Fruit fly (Drosophila melanogaster): ENCODE results near the gene CG9922.
A peak's percentile ranks its signal among the peaks of the same experiment; 100 is the strongest.

CG9922 gene

DNA sequence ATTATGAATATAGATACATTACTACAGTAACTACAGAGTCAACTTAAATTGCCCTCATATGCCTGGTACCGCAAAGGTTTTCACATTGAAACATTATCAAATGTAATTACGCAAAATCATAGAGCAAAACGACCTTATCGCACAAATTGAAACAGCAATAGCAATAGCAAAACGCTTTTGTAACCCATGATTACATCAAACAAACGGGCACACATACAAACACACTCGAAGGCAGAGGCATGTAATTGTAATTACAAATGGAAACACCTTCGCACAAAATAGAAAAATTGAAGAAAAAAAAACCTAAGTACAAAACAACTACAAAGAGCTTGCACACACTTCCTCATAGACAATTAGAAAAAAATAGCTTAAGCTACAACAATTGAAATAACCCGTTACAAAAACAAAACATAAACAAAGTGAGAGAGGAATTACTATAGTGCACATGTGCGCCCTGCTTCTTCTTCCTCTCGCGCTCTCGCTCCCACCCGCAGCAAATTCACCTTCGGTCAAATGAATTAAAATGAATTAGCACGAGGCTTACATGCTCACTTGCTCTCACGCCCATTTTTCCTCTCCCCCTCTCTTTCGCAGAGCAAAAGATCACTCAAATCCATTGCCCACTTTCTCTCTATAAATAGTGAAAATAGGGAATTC lies 15.7 kb downstream of the CG9922 start (continued):
- no peak for TF ChIP-seq CG8290 (GFP tag; optimal IDR thresholded peaks at IDR 0.05)
- TF ChIP-seq CG8290 (tag; optimal IDR thresholded peaks at IDR 0.05) = peak in 1 of 2 experiments; percentile 12
- TF ChIP-seq CG13287 (GFP tag; IDR thresholded peaks at IDR 0.05; ENCODE audit: partially characterized antibody) = peak; percentile 16; the same call in 1 of the 2 replicates
- TF ChIP-seq ranshi (GFP tag; IDR thresholded peaks at IDR 0.05) = no peak
- no peak for TF ChIP-seq prd (optimal IDR thresholded peaks at IDR 0.05)
- no peak for TF ChIP-seq prd (GFP tag; IDR thresholded peaks at IDR 0.05)
- TF ChIP-seq kni (GFP tag; optimal IDR thresholded peaks at IDR 0.05) = peak; percentile 60
- 0 out of 2 replicates have a peak, but pooled peaks have one; percentile 15 for TF ChIP-seq CG16779 (GFP tag; IDR thresholded peaks at IDR 0.05)
- no peak for TF ChIP-seq sr (GFP tag; IDR thresholded peaks at IDR 0.05)
- TF ChIP-seq CG17328 (GFP tag; IDR thresholded peaks at IDR 0.05) = no peak
- peak; percentile 13 for TF ChIP-seq cg (GFP tag; optimal IDR thresholded peaks at IDR 0.05)
- no peak for TF ChIP-seq CG9932 (GFP tag; IDR thresholded peaks at IDR 0.05)
- TF ChIP-seq Sry-β (GFP tag; optimal IDR thresholded peaks at IDR 0.05) = no peak
- TF ChIP-seq luna (GFP tag; optimal IDR thresholded peaks at IDR 0.05) = no peak
- TF ChIP-seq Dip2 (GFP tag; IDR thresholded peaks at IDR 0.05) = no peak
- peak; percentile 57 for TF ChIP-seq exex (tag; optimal IDR thresholded peaks at IDR 0.05)
- peak; percentile 92 for TF ChIP-seq CG17385 (GFP tag; optimal IDR thresholded peaks at IDR 0.05)
- peak; percentile 46 for TF ChIP-seq twi (tag; optimal IDR thresholded peaks at IDR 0.05)
- TF ChIP-seq gcm (GFP tag; optimal IDR thresholded peaks at IDR 0.05) = no peak
- peak; percentile 31 for TF ChIP-seq CG1832 (GFP tag; optimal IDR thresholded peaks at IDR 0.05)
- TF ChIP-seq schlank (tag; optimal IDR thresholded peaks at IDR 0.05) = no peak
- TF ChIP-seq CG12769 (tag; optimal IDR thresholded peaks at IDR 0.05) = peak; percentile 69
- TF ChIP-seq gem (tag; optimal IDR thresholded peaks at IDR 0.05) = no peak
- TF ChIP-seq CG17829 (tag; optimal IDR thresholded peaks at IDR 0.05) = no peak
- TF ChIP-seq Aef1 (GFP tag; IDR thresholded peaks at IDR 0.05) = peak; percentile 24; the same call in 1 of the 3 replicates
- TF ChIP-seq CG9876 (GFP tag; optimal IDR thresholded peaks at IDR 0.05) = no peak
- peak; percentile 30 for TF ChIP-seq CG34376 (GFP tag; optimal IDR thresholded peaks at IDR 0.05)
- TF ChIP-seq p53 (GFP tag; optimal IDR thresholded peaks at IDR 0.05) = no peak
- TF ChIP-seq Adf1 (GFP tag; IDR thresholded peaks at IDR 0.05) = peak; percentile 34; the same call in 1 of the 2 replicates
- TF ChIP-seq dm (GFP tag; optimal IDR thresholded peaks at IDR 0.05) = peak; percentile 28
- TF ChIP-seq CG7745 (tag; optimal IDR thresholded peaks at IDR 0.05) = no peak
- TF ChIP-seq CG14441 (GFP tag; IDR thresholded peaks at IDR 0.05) = peak; percentile 25; the same call in 1 of the 2 replicates
- TF ChIP-seq hth (optimal IDR thresholded peaks at IDR 0.05) = no peak
- no peak for TF ChIP-seq insv (GFP tag; optimal IDR thresholded peaks at IDR 0.05)
- peak; percentile 34 for TF ChIP-seq Blimp-1 (GFP tag; optimal IDR thresholded peaks at IDR 0.05)
- TF ChIP-seq usp (GFP tag; optimal IDR thresholded peaks at IDR 0.05) = no peak
- TF ChIP-seq kay (GFP tag; optimal IDR thresholded peaks at IDR 0.05) = no peak
- no peak for TF ChIP-seq corto (GFP tag; optimal IDR thresholded peaks at IDR 0.05)
- no peak for TF ChIP-seq CG30020 (tag; optimal IDR thresholded peaks at IDR 0.05)
- no peak for TF ChIP-seq lola (GFP tag; optimal IDR thresholded peaks at IDR 0.05)
- peak; percentile 28 for TF ChIP-seq zen (tag; optimal IDR thresholded peaks at IDR 0.05)
- TF ChIP-seq Hr78 (GFP tag; optimal IDR thresholded peaks at IDR 0.05) = peak in 1 of 2 experiments; percentile 36
- TF ChIP-seq repo (GFP tag; optimal IDR thresholded peaks at IDR 0.05) = peak; percentile 2
- TF ChIP-seq NK7.1 (GFP tag; optimal IDR thresholded peaks at IDR 0.05) = no peak
- no peak for TF ChIP-seq salm (tag; optimal IDR thresholded peaks at IDR 0.05)
- no peak; the same call in 2 of the 3 replicates for TF ChIP-seq CG34422 (GFP tag; IDR thresholded peaks at IDR 0.05)
- no peak for TF ChIP-seq fd64A (GFP tag; optimal IDR thresholded peaks at IDR 0.05)
- TF ChIP-seq crol (GFP tag; IDR thresholded peaks at IDR 0.05) = 0 out of 2 replicates have a peak, but pooled peaks have one; percentile 6
